Worm (Caenorhabditis elegans): ENCODE data around the gene C41H7.2.

C41H7.2 gene

DNA sequence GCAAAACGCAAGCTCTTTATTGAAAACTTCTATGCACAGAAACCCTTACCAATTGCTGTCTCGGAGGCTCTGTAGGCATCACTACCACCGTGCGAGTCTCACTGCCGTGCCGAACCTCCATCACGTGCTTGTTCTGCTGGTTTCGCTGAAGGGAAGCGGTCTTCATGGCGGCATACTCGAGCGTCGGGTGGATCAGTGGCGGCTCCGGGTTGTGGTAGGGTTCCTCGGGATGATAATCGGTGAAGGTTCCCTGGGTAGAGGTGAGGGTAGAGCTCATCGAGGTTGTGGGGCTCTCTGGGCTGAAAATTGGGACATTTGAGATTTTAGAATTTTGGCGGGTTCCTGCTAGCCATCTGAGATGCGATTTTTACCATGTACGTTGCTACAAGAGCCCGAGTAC lies 38.2 kb downstream of the C41H7.2 start:
- TF ChIP-seq unc-62 (GFP tag; optimal IDR thresholded peaks at IDR 0.05) (no peak), ama-1 (optimal IDR thresholded peaks at IDR 0.05) (no peak), nhr-237 (tag; optimal IDR thresholded peaks at IDR 0.05) (no peak), nhr-12 (tag; optimal IDR thresholded peaks at IDR 0.05) (no peak), nhr-21 (tag; optimal IDR thresholded peaks at IDR 0.05) (no peak), skn-1 (tag; optimal IDR thresholded peaks at IDR 0.05) (no peak), unc-55 (GFP tag; optimal IDR thresholded peaks at IDR 0.05) (no peak), nhr-77 (tag; optimal IDR thresholded peaks at IDR 0.05) (no peak), gmeb-1 (tag; optimal IDR thresholded peaks at IDR 0.05) (no peak), snpc-4 (tag; optimal IDR thresholded peaks at IDR 0.05) (no peak), nhr-25 (tag; optimal IDR thresholded peaks at IDR 0.05) (no peak), egl-27 (tag; optimal IDR thresholded peaks at IDR 0.05) (no peak), fos-1 (tag; optimal IDR thresholded peaks at IDR 0.05) (no peak), nhr-129 (tag; optimal IDR thresholded peaks at IDR 0.05) (no peak), mbf-1 (tag; optimal IDR thresholded peaks at IDR 0.05) (no peak), ztf-1 (GFP tag; conservative IDR thresholded peaks at IDR 0.05) (no peak), Y55F3AM.14 (GFP tag; optimal IDR thresholded peaks at IDR 0.05) (no peak), F13H6.1 (tag; optimal IDR thresholded peaks at IDR 0.05) (no peak), elt-1 (tag; optimal IDR thresholded peaks at IDR 0.05) (no peak), zag-1 (tag; optimal IDR thresholded peaks at IDR 0.05) (no peak)

DNA sequence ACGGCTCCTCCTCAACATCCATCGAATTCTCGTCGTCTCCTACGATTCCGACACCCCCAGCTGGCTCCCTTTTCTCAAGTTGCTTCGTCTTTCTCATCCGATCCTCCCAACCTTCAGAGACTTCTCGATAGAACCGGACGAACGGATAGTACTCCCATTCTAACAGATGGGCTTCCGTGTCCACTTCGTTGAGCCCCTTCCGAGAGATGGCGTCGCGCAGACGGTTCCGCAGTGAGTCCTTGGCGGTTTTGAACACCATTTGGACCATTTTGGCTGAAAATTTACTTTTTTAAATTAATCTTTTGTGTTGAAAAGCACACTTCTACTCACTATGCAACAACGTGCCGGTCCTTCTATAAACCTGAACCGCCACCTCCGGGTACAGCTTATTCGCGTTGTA lies 39.1 kb downstream of the C41H7.2 start:
- no peak for TF ChIP-seq unc-39 (tag; optimal IDR thresholded peaks at IDR 0.05)
- TF ChIP-seq crh-2 (tag; optimal IDR thresholded peaks at IDR 0.05): no peak
- no peak for TF ChIP-seq zag-1 (tag; optimal IDR thresholded peaks at IDR 0.05)
- no peak for TF ChIP-seq egl-27 (tag; optimal IDR thresholded peaks at IDR 0.05)
- TF ChIP-seq dmd-4 (tag; optimal IDR thresholded peaks at IDR 0.05): no peak
- TF ChIP-seq peb-1 (tag; optimal IDR thresholded peaks at IDR 0.05): no peak
- no peak for TF ChIP-seq ztf-11 (tag; optimal IDR thresholded peaks at IDR 0.05)
- no peak for TF ChIP-seq mdl-1 (tag; optimal IDR thresholded peaks at IDR 0.05)
- no peak for TF ChIP-seq nhr-237 (tag; optimal IDR thresholded peaks at IDR 0.05)

DNA sequence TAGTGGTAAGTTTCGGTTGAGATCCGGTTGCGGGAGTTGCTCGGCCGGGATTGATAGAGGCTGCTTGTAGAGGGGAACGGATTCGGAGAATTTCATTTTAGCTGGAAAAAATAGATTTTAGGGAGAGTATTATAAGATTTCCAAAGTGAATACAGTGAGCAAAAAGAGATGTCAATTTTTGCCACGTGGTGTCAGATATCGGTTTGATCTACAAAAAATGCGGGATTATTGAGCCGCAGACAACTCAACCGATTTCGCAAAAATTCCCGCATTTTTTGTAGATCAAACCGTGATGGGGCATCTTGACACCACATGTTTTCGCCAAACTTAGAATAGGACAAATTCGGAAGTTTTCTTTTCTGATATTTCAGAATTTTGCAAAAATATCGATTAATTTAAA lies 39.6 kb downstream of the C41H7.2 start, which contains the start of gene lido-13:
Gene lido-13, minus strand, starts transcription at position 101 of the 400 bp plus-strand sequence.
- no peak for TF ChIP-seq nhr-23 (tag; optimal IDR thresholded peaks at IDR 0.05)
- TF ChIP-seq sma-9 (GFP tag; optimal IDR thresholded peaks at IDR 0.05): no peak
- TF ChIP-seq sma-9 (tag; optimal IDR thresholded peaks at IDR 0.05): no peak
- no peak for TF ChIP-seq Y55F3AM.14 (GFP tag; optimal IDR thresholded peaks at IDR 0.05)
- TF ChIP-seq blmp-1 (tag; optimal IDR thresholded peaks at IDR 0.05; ENCODE audit: insufficient read depth): no peak
- TF ChIP-seq F13H6.1 (tag; optimal IDR thresholded peaks at IDR 0.05): no peak
- TF ChIP-seq zag-1 (tag; optimal IDR thresholded peaks at IDR 0.05): no peak
- no peak for TF ChIP-seq snpc-4 (tag; optimal IDR thresholded peaks at IDR 0.05)
- no peak for TF ChIP-seq C34F6.9 (tag; optimal IDR thresholded peaks at IDR 0.05)
- no peak for TF ChIP-seq nhr-21 (tag; optimal IDR thresholded peaks at IDR 0.05)
- TF ChIP-seq lsy-2 (tag; optimal IDR thresholded peaks at IDR 0.05): no peak
- no peak for TF ChIP-seq sem-4 (tag; optimal IDR thresholded peaks at IDR 0.05)
- TF ChIP-seq gmeb-1 (tag; optimal IDR thresholded peaks at IDR 0.05): no peak
- no peak for TF ChIP-seq ceh-16 (tag; optimal IDR thresholded peaks at IDR 0.05)
- TF ChIP-seq lin-39 (tag; optimal IDR thresholded peaks at IDR 0.05): no peak
- TF ChIP-seq elt-1 (tag; optimal IDR thresholded peaks at IDR 0.05): no peak

DNA sequence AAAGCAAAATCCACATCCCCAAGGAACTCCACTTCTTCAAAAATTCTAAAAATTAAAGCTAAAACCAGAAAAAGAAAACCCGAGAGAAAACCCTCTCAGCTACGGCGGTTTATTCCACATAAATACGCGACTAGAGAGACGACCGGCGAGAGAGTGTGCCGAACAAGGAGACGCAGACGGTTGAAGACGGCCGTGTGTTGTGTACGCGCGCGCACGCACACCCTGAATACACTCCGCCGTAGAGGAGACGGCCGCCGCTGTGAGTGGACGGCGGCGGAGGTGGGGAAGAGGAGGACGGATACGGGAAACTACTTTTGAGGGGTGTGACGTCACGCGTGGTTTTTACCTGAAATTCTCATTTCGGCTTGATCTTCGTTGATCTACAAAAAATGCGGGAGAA lies 40.0 kb downstream of the C41H7.2 start:
- TF ChIP-seq lin-39 (tag; optimal IDR thresholded peaks at IDR 0.05) (no peak), zag-1 (tag; optimal IDR thresholded peaks at IDR 0.05) (no peak), unc-55 (GFP tag; optimal IDR thresholded peaks at IDR 0.05) (peak; percentile 36), F13H6.1 (tag; optimal IDR thresholded peaks at IDR 0.05) (peak; percentile 19), nhr-21 (tag; optimal IDR thresholded peaks at IDR 0.05) (no peak)

DNA sequence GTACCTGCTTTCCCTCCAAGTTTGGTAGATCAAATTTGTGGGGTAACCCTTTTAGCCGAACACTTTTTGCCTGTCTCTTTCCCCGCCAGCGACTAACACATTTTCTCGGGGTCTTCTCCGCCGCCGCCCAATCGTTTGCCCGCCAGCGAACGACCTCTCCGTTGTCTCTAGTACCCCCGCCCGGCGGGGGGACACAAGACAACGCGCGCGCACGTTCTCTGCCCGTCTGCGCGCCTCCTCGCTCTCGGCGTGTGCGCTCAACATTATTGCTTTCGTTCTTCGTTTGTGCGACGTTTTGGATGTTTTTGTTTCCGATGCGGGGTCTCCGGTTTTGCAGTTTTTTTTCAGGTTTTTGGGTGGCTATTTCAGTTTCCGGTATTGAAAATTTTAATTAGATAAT lies 40.9 kb downstream of the C41H7.2 start:
- TF ChIP-seq crh-2 (tag; optimal IDR thresholded peaks at IDR 0.05) (peak; percentile 17), C34F6.9 (tag; optimal IDR thresholded peaks at IDR 0.05) (peak; percentile 35), alr-1 (tag; optimal IDR thresholded peaks at IDR 0.05) (no peak), ama-1 (optimal IDR thresholded peaks at IDR 0.05) (no peak), nhr-129 (tag; optimal IDR thresholded peaks at IDR 0.05) (peak; percentile 26), zag-1 (tag; optimal IDR thresholded peaks at IDR 0.05) (no peak), unc-55 (GFP tag; optimal IDR thresholded peaks at IDR 0.05) (peak; percentile 25), lsy-2 (tag; optimal IDR thresholded peaks at IDR 0.05) (no peak)
